Worm (Caenorhabditis elegans) whole organism, L4 larva: ENCODE data around the gene idpp-13.

Experiments
- F10B5.3 ChIP-seq: sonication (generic microtip); optimal IDR thresholded peaks from 2 replicates; lab custom pipeline; 2016; ENCODE audit warnings: mild to moderate bottlenecking, missing genetic modification characterization, missing compliant biosample characterization
- F37D6.2 ChIP-seq: sonication (generic microtip); optimal IDR thresholded peaks from 2 replicates; lab custom pipeline; 2016; ENCODE audit warnings: mild to moderate bottlenecking, missing genetic modification characterization, missing compliant biosample characterization
- T20F7.1 ChIP-seq: fragments of 200-800 bp; sonication (Bioruptor generic); optimal IDR thresholded peaks from 2 replicates; lab custom pipeline; 2018; ENCODE audit warnings: mild to moderate bottlenecking, missing genetic modification characterization, missing compliant biosample characterization
- Y48G9A.11 ChIP-seq: fragments of 200-800 bp; sonication (Bioruptor generic); IDR thresholded peaks from 2 replicates; pipeline ENCODE4 v1.3.6; 2022; ENCODE audit warnings: missing genetic modification reagents, missing genetic modification characterization, missing compliant biosample characterization
- ZK546.5 ChIP-seq, 2 experiments: sonication (generic microtip); optimal IDR thresholded peaks; 2 replicates each; lab custom pipeline; 2017; ENCODE audit warnings: missing biosample characterization in 2 of 2, missing genetic modification characterization in 2 of 2
- aly-2 ChIP-seq: sonication (generic microtip); optimal IDR thresholded peaks from 2 replicates; lab custom pipeline; 2018; ENCODE audit warnings: missing biosample characterization, missing genetic modification characterization
- ama-1 ChIP-seq: fragments of 150-350 bp; optimal IDR thresholded peaks from 2 replicates; lab custom pipeline; 2014; ENCODE audit warnings: inconsistent platforms, mixed read lengths
- arid-1 ChIP-seq: fragments of 200-800 bp; sonication (Bioruptor generic); conservative IDR thresholded peaks from 2 replicates; pipeline ENCODE4 v1.3.6; 2022; ENCODE audit warnings: missing genetic modification reagents, missing genetic modification characterization, missing compliant biosample characterization
- ceh-32 ChIP-seq: sonication (generic microtip); optimal IDR thresholded peaks from 2 replicates; lab custom pipeline; 2016; ENCODE audit warnings: mild to moderate bottlenecking, missing genetic modification characterization, missing compliant biosample characterization; ENCODE audit not compliant: poor library complexity
- ceh-44 ChIP-seq: fragments of 200-800 bp; sonication (Bioruptor generic); IDR thresholded peaks from 2 replicates; pipeline ENCODE4 v1.3.6; 2022; ENCODE audit warnings: missing genetic modification reagents, missing genetic modification characterization, missing compliant biosample characterization
- ces-1 ChIP-seq: fragments of 150-350 bp; sonication (generic microtip); optimal IDR thresholded peaks from 4 replicates; lab custom pipeline; 2014; ENCODE audit warnings: missing biosample characterization, missing genetic modification reagents, missing genetic modification characterization
- cey-2 ChIP-seq: sonication (generic microtip); optimal IDR thresholded peaks from 3 replicates; lab custom pipeline; 2017; ENCODE audit warnings: missing genetic modification characterization, mild to moderate bottlenecking, missing compliant biosample characterization, antibody characterized with exemption, borderline replicate concordance; ENCODE audit not compliant: insufficient read depth
- ctbp-1 ChIP-seq: fragments of 200-800 bp; sonication (Bioruptor generic); IDR thresholded peaks from 2 replicates; pipeline ENCODE4 v1.3.6; 2022; ENCODE audit warnings: missing genetic modification reagents, missing genetic modification characterization, missing compliant biosample characterization
- daf-12 ChIP-seq: fragments of 150-350 bp; optimal IDR thresholded peaks from 2 replicates; lab custom pipeline; 2014; ENCODE audit warnings: missing biosample characterization, missing genetic modification reagents, missing genetic modification characterization
- daf-16 ChIP-seq, 3 experiments: sonication (generic microtip); optimal IDR thresholded peaks; 2 replicates each; lab custom pipeline; 2016 to 2017; ENCODE audit warnings: missing genetic modification characterization in 3 of 3, missing genetic modification reagents in 3 of 3, mild to moderate bottlenecking in 2 of 3, missing compliant biosample characterization in 2 of 3, missing biosample characterization in 1 of 3, moderate library complexity in 1 of 3
- dmd-6 ChIP-seq: fragments of 200-800 bp; sonication (Bioruptor generic); IDR thresholded peaks from 2 replicates; pipeline ENCODE4 v1.3.6; 2022; ENCODE audit warnings: missing genetic modification reagents, missing genetic modification characterization, missing compliant biosample characterization
- dmd-9 ChIP-seq: fragments of 200-800 bp; sonication (Bioruptor generic); IDR thresholded peaks from 2 replicates; pipeline ENCODE4 v1.3.6; 2022; ENCODE audit warnings: missing genetic modification reagents, missing genetic modification characterization, missing compliant biosample characterization
- dpl-1 ChIP-seq: fragments of 150-350 bp; optimal IDR thresholded peaks from 2 replicates; lab custom pipeline; 2014; ENCODE audit warnings: missing biosample characterization, missing genetic modification reagents, missing genetic modification characterization
- dve-1 ChIP-seq: sonication (generic microtip); optimal IDR thresholded peaks from 2 replicates; lab custom pipeline; 2017; ENCODE audit warnings: antibody characterized with exemption, mild to moderate bottlenecking, missing genetic modification characterization, missing compliant biosample characterization; ENCODE audit not compliant: insufficient read depth
- egl-43 ChIP-seq: fragments of 200-800 bp; sonication (Bioruptor generic); IDR thresholded peaks from 2 replicates; pipeline ENCODE4 v1.3.6; 2022; ENCODE audit warnings: missing genetic modification reagents, missing genetic modification characterization, missing compliant biosample characterization
- fkh-10 ChIP-seq: fragments of 150-350 bp; optimal IDR thresholded peaks from 2 replicates; lab custom pipeline; 2014; ENCODE audit warnings: missing biosample characterization, missing genetic modification reagents, missing genetic modification characterization
- fos-1 ChIP-seq: fragments of 150-350 bp; optimal IDR thresholded peaks from 2 replicates; lab custom pipeline; 2014; ENCODE audit warnings: missing biosample characterization, missing genetic modification characterization
- hif-1 ChIP-seq, 2 experiments: sonication (generic microtip); optimal IDR thresholded peaks; 2 replicates each; lab custom pipeline; 2016 to 2017; ENCODE audit warnings: missing compliant biosample characterization in 2 of 2, missing genetic modification characterization in 2 of 2, missing genetic modification reagents in 2 of 2, missing genotype in 2 of 2, mild to moderate bottlenecking in 1 of 2
- hlh-11 ChIP-seq: fragments of 200-800 bp; sonication (Bioruptor generic); optimal IDR thresholded peaks from 2 replicates; lab custom pipeline; 2018; ENCODE audit warnings: mild to moderate bottlenecking, missing genetic modification characterization, missing compliant biosample characterization
- hmg-1.1 ChIP-seq: fragments of 200-800 bp; sonication (Bioruptor generic); IDR thresholded peaks from 2 replicates; pipeline ENCODE4 v1.3.6; 2022; ENCODE audit warnings: missing genetic modification reagents, missing genetic modification characterization, missing compliant biosample characterization
- lim-7 ChIP-seq: fragments of 200-800 bp; sonication (Bioruptor generic); IDR thresholded peaks from 2 replicates; pipeline ENCODE4 v1.3.6; 2022; ENCODE audit warnings: missing genetic modification characterization, missing compliant biosample characterization
- lin-39 ChIP-seq: fragments of 150-350 bp; optimal IDR thresholded peaks from 2 replicates; lab custom pipeline; 2014; ENCODE audit warnings: missing biosample characterization, missing genetic modification reagents, missing genetic modification characterization
- lir-3 ChIP-seq: sonication (generic microtip); optimal IDR thresholded peaks from 2 replicates; lab custom pipeline; 2016; ENCODE audit warnings: mild to moderate bottlenecking, missing genetic modification characterization, missing compliant biosample characterization
- lsy-2 ChIP-seq, 2 experiments: fragments of 150-350 bp in 1 of 2; sonication (generic microtip) in 1 of 2; optimal IDR thresholded peaks; 2 replicates each; lab custom pipeline; 2014 to 2017; ENCODE audit warnings: missing biosample characterization in 2 of 2, missing genetic modification characterization in 2 of 2
- madf-9 ChIP-seq: fragments of 200-800 bp; sonication (Bioruptor generic); conservative IDR thresholded peaks from 2 replicates; pipeline ENCODE4 v1.3.6; 2022; ENCODE audit warnings: missing genetic modification reagents, missing genetic modification characterization, missing compliant biosample characterization
- mdl-1 ChIP-seq, 2 experiments: fragments of 150-350 bp in 1 of 2; sonication (generic microtip) in 1 of 2; optimal IDR thresholded peaks; 2 replicates each; lab custom pipeline; 2014 to 2017; ENCODE audit warnings: missing biosample characterization in 2 of 2, missing genetic modification characterization in 2 of 2
- mep-1 ChIP-seq: fragments of 150-350 bp; sonication (generic microtip); optimal IDR thresholded peaks from 3 replicates; lab custom pipeline; 2014; ENCODE audit warnings: missing biosample characterization, missing genetic modification characterization
- mxl-2 ChIP-seq: fragments of 200-800 bp; sonication (Bioruptor generic); conservative IDR thresholded peaks from 2 replicates; pipeline ENCODE4 v1.3.6; 2022; ENCODE audit warnings: missing genetic modification reagents, missing genetic modification characterization, missing compliant biosample characterization
- mxl-3 ChIP-seq: fragments of 200-800 bp; sonication (Bioruptor generic); optimal IDR thresholded peaks from 2 replicates; lab custom pipeline; 2018; ENCODE audit warnings: mild to moderate bottlenecking, missing genetic modification characterization, missing compliant biosample characterization
- nhr-102 ChIP-seq: sonication (generic microtip); optimal IDR thresholded peaks from 2 replicates; lab custom pipeline; 2016; ENCODE audit warnings: mild to moderate bottlenecking, missing genetic modification characterization, moderate library complexity, missing compliant biosample characterization
- nhr-28 ChIP-seq: fragments of 150-350 bp; optimal IDR thresholded peaks from 2 replicates; lab custom pipeline; 2014; ENCODE audit warnings: missing biosample characterization, missing genetic modification characterization
- nhr-48 ChIP-seq: sonication (generic microtip); optimal IDR thresholded peaks from 2 replicates; lab custom pipeline; 2016; ENCODE audit warnings: mild to moderate bottlenecking, missing genetic modification characterization, missing compliant biosample characterization
- nhr-6 ChIP-seq: fragments of 150-350 bp; optimal IDR thresholded peaks from 2 replicates; lab custom pipeline; 2014; ENCODE audit warnings: missing biosample characterization, missing genetic modification characterization
- php-3 ChIP-seq: fragments of 200-800 bp; sonication (Bioruptor generic); IDR thresholded peaks from 2 replicates; pipeline ENCODE4 v1.3.6; 2022; ENCODE audit warnings: missing genetic modification reagents, missing genetic modification characterization, missing compliant biosample characterization
- pqm-1 ChIP-seq: sonication (generic microtip); optimal IDR thresholded peaks from 2 replicates; lab custom pipeline; 2017; ENCODE audit warnings: missing biosample characterization, missing genetic modification characterization
- rbr-2 ChIP-seq: sonication (generic microtip); optimal IDR thresholded peaks from 2 replicates; lab custom pipeline; 2016; ENCODE audit warnings: missing genotype, missing genetic modification characterization, missing compliant biosample characterization
- saeg-2 ChIP-seq: fragments of 200-800 bp; sonication (Bioruptor generic); IDR thresholded peaks from 2 replicates; pipeline ENCODE4 v1.3.6; 2022; ENCODE audit warnings: missing genetic modification reagents, missing genetic modification characterization, missing compliant biosample characterization
- sdz-12 ChIP-seq: fragments of 200-800 bp; sonication (Bioruptor generic); optimal IDR thresholded peaks from 2 replicates; lab custom pipeline; 2018; ENCODE audit warnings: mild to moderate bottlenecking, missing genetic modification characterization, missing compliant biosample characterization
- set-16 ChIP-seq: fragments of 200-800 bp; sonication (Bioruptor generic); IDR thresholded peaks from 2 replicates; pipeline ENCODE4 v1.3.6; 2022; ENCODE audit warnings: missing genetic modification reagents, missing genetic modification characterization, missing compliant biosample characterization
- skn-1 ChIP-seq: fragments of 150-350 bp; optimal IDR thresholded peaks from 2 replicates; lab custom pipeline; 2014; ENCODE audit warnings: missing biosample characterization, missing genetic modification characterization
- spr-1 ChIP-seq: sonication (generic microtip); optimal IDR thresholded peaks from 2 replicates; lab custom pipeline; 2016; ENCODE audit warnings: mild to moderate bottlenecking, missing genetic modification characterization, missing compliant biosample characterization
- unc-130 ChIP-seq: sonication (generic microtip); optimal IDR thresholded peaks from 2 replicates; lab custom pipeline; 2016; ENCODE audit warnings: missing genetic modification reagents, missing genetic modification characterization, missing compliant biosample characterization
- unc-39 ChIP-seq: sonication (generic microtip); optimal IDR thresholded peaks from 2 replicates; lab custom pipeline; 2017; ENCODE audit warnings: missing biosample characterization, missing genetic modification characterization
- zag-1 ChIP-seq: fragments of 150-350 bp; optimal IDR thresholded peaks from 2 replicates; lab custom pipeline; 2014; ENCODE audit warnings: missing biosample characterization, missing genetic modification characterization
- zfp-3 ChIP-seq: fragments of 200-800 bp; sonication (Bioruptor generic); conservative IDR thresholded peaks from 2 replicates; pipeline ENCODE4 v1.3.6; 2022; ENCODE audit warnings: missing genetic modification reagents, missing genetic modification characterization, missing compliant biosample characterization
- ztf-7 ChIP-seq: fragments of 150-350 bp; optimal IDR thresholded peaks from 2 replicates; lab custom pipeline; 2014; ENCODE audit warnings: missing biosample characterization, missing genetic modification characterization

Gene idpp-13

ce11 chrIII:887874-888299 lies 28.9 kb downstream of the idpp-13 start:
- TF ChIP-seq ceh-32 (tag; lab: Kevin White, UChicago) (no peak), hlh-11 (tag; lab: Kevin White, UChicago) (peak; percentile 80), fkh-10 (peak; percentile 92), daf-16 (GFP tag; optimal IDR thresholded peaks at IDR 0.05; lab: Kevin White, UChicago) (no peak), daf-16 (tag; optimal IDR thresholded peaks at IDR 0.05; lab: Kevin White, UChicago) (peak; percentile 69), zfp-3 (no peak), nhr-48 (no peak), ceh-44 (no peak), nhr-102 (tag; lab: Kevin White, UChicago) (no peak), dmd-9 (no peak), F37D6.2 (tag; lab: Kevin White, UChicago) (peak; percentile 70), arid-1 (GFP tag; lab: Robert Waterston, UW) (0 out of 2 replicates have a peak, but pooled peaks have one; percentile 20), saeg-2 (GFP tag; lab: Robert Waterston, UW) (no peak), Y48G9A.11 (GFP tag; lab: Robert Waterston, UW) (no peak), T20F7.1 (GFP tag; lab: Kevin White, UChicago) (peak; percentile 61), hmg-1.1 (GFP tag; lab: Robert Waterston, UW) (peak; percentile 86), skn-1 (no peak), dpl-1 (peak; percentile 26), sdz-12 (no peak), F10B5.3 (tag; lab: Kevin White, UChicago) (no peak), hif-1 (tag; optimal IDR thresholded peaks at IDR 0.05; lab: Kevin White, UChicago) (peak in 1 of 2 experiments; percentile 65), aly-2 (no peak), unc-130 (GFP tag; lab: Kevin White, UChicago) (no peak), ces-1 (GFP tag; lab: Kevin White, UChicago) (no peak), lir-3 (tag; lab: Kevin White, UChicago) (no peak), set-16 (peak; percentile 54), ZK546.5 (tag; optimal IDR thresholded peaks at IDR 0.05; lab: Kevin White, UChicago) (no peak), rbr-2 (tag; lab: Kevin White, UChicago) (peak; percentile 88), zag-1 (tag; lab: Kevin White, UChicago) (no peak), mxl-2 (GFP tag; lab: Robert Waterston, UW) (no peak), pqm-1 (tag; lab: Kevin White, UChicago) (peak; percentile 11), mxl-3 (peak; percentile 88), egl-43 (GFP tag; lab: Robert Waterston, UW) (peak; percentile 76), lin-39 (tag; lab: Kevin White, UChicago) (no peak), mep-1 (peak; percentile 83), php-3 (0 out of 2 replicates have a peak, but pooled peaks have one; percentile 40), ztf-7 (tag; lab: Kevin White, UChicago) (peak; percentile 7), dmd-6 (peak; percentile 77), lim-7 (GFP tag; lab: Robert Waterston, UW) (no peak), spr-1 (tag; lab: Kevin White, UChicago) (peak; percentile 41), nhr-6 (tag; lab: Kevin White, UChicago) (no peak), madf-9 (peak; percentile 51; the same call in 1 of the 2 replicates), lsy-2 (tag; optimal IDR thresholded peaks at IDR 0.05; lab: Kevin White, UChicago) (peak; percentile 60 to 77), daf-12 (tag; lab: Kevin White, UChicago) (no peak), dve-1 (peak; percentile 71), unc-39 (tag; lab: Kevin White, UChicago) (no peak), ctbp-1 (GFP tag; lab: Robert Waterston, UW) (peak; percentile 78), cey-2 (tag; lab: Kevin White, UChicago) (no peak), fos-1 (tag; lab: Kevin White, UChicago) (no peak), mdl-1 (tag; optimal IDR thresholded peaks at IDR 0.05; lab: Kevin White, UChicago) (peak; percentile 1 to 72), ama-1 (lab: Kevin White, UChicago) (peak; percentile 48), nhr-28 (tag; lab: Kevin White, UChicago) (peak; percentile 65)
